Fruit fly (Drosophila melanogaster) whole organism, wandering third instar larva: ENCODE measurements around the gene CG7386.

Experiments
- Abd-B ChIP-seq: fragments of >200 bp; optimal IDR thresholded peaks from 2 replicates; lab custom pipeline; 2017; ENCODE audit warnings: missing biosample characterization, missing genetic modification characterization
- CG32264 ChIP-seq: fragments of 200-800 bp; sonication (Bioruptor generic); optimal IDR thresholded peaks from 2 replicates; lab custom pipeline; 2016; ENCODE audit warnings: missing biosample characterization, missing genetic modification characterization
- CG9705 ChIP-seq: fragments of 200-800 bp; sonication (Bioruptor generic); optimal IDR thresholded peaks from 2 replicates; lab custom pipeline; 2018; ENCODE audit warnings: missing biosample characterization, mild to moderate bottlenecking, missing genetic modification characterization
- CrebA ChIP-seq: fragments of 200-800 bp; sonication (Bioruptor generic); optimal IDR thresholded peaks from 2 replicates; lab custom pipeline; 2016; ENCODE audit warnings: missing biosample characterization, mild to moderate bottlenecking, missing genetic modification characterization, borderline replicate concordance
- Dfd ChIP-seq: fragments of >200 bp; optimal IDR thresholded peaks from 2 replicates; lab custom pipeline; 2017; ENCODE audit warnings: missing biosample characterization, missing genetic modification characterization
- Dif ChIP-seq: fragments of 200-275, 200-300 bp; sonication (Bioruptor generic); optimal IDR thresholded peaks from 2 replicates; lab custom pipeline; 2018; ENCODE audit warnings: missing biosample characterization, missing genetic modification characterization; ENCODE audit not compliant: partially characterized antibody
- GATAd ChIP-seq: sonication (Bioruptor generic); optimal IDR thresholded peaks from 2 replicates; lab custom pipeline; 2016; ENCODE audit warnings: missing biosample characterization, missing genetic modification characterization
- HLH106 ChIP-seq: fragments of 200-800 bp; optimal IDR thresholded peaks from 3 replicates; lab custom pipeline; 2019; ENCODE audit warnings: missing biosample characterization, mild to moderate bottlenecking, missing genetic modification characterization, moderate library complexity
- Hnf4 ChIP-seq: fragments of 200-800 bp; sonication (Bioruptor generic); optimal IDR thresholded peaks from 2 replicates; lab custom pipeline; 2016; ENCODE audit warnings: missing biosample characterization, mild to moderate bottlenecking, missing genetic modification characterization
- Hr78 ChIP-seq: fragments of >200 bp; optimal IDR thresholded peaks from 2 replicates; lab custom pipeline; 2017; ENCODE audit warnings: missing biosample characterization, missing genetic modification characterization
- Hr83 ChIP-seq: fragments of 200-300 bp; sonication (Bioruptor generic); optimal IDR thresholded peaks from 2 replicates; lab custom pipeline; 2016; ENCODE audit warnings: missing biosample characterization, mild to moderate bottlenecking, missing genetic modification characterization, moderate library complexity; ENCODE audit not compliant: poor library complexity, severe bottlenecking
- Jra ChIP-seq: sonication (Bioruptor generic); optimal IDR thresholded peaks from 2 replicates; lab custom pipeline; 2016; ENCODE audit warnings: missing biosample characterization, missing genetic modification characterization
- Mio ChIP-seq: sonication (Bioruptor generic); optimal IDR thresholded peaks from 2 replicates; lab custom pipeline; 2016; ENCODE audit warnings: missing biosample characterization, missing genetic modification characterization
- Myc ChIP-seq: fragments of >200 bp; optimal IDR thresholded peaks from 2 replicates; lab custom pipeline; 2017
- N ChIP-seq: fragments of >200 bp; optimal IDR thresholded peaks from 2 replicates; lab custom pipeline; 2018; ENCODE audit warnings: missing biosample characterization, missing external identifiers, missing genetic modification characterization
- OdsH ChIP-seq: fragments of 200-800 bp; sonication (Bioruptor generic); optimal IDR thresholded peaks from 2 replicates; lab custom pipeline; 2016; ENCODE audit warnings: missing biosample characterization, mild to moderate bottlenecking, missing genetic modification characterization
- Rel ChIP-seq, 2 experiments: fragments of 200-800 bp; sonication (Bioruptor generic) in 1 of 2; optimal IDR thresholded peaks; 2 replicates in 1 of 2; 3 replicates in 1 of 2; lab custom pipeline; 2016 to 2019; ENCODE audit warnings: mild to moderate bottlenecking in 2 of 2, missing biosample characterization in 2 of 2, missing genetic modification characterization in 2 of 2, moderate library complexity in 1 of 2
- Sp1 ChIP-seq: fragments of 200-800 bp; sonication (Bioruptor generic); optimal IDR thresholded peaks from 3 replicates; lab custom pipeline; 2019; ENCODE audit warnings: missing biosample characterization, mild to moderate bottlenecking, missing genetic modification characterization, moderate library complexity
- Vsx2 ChIP-seq: fragments of 200-300, 225-300 bp; sonication (Bioruptor generic); optimal IDR thresholded peaks from 2 replicates; lab custom pipeline; 2018; ENCODE audit warnings: missing biosample characterization, missing genetic modification characterization; ENCODE audit not compliant: partially characterized antibody
- br ChIP-seq: fragments of 200-800 bp; sonication (Bioruptor generic); optimal IDR thresholded peaks from 2 replicates; lab custom pipeline; 2016; ENCODE audit warnings: missing biosample characterization, missing genetic modification characterization
- brk ChIP-seq: fragments of 200-800 bp; sonication (Bioruptor generic); optimal IDR thresholded peaks from 2 replicates; lab custom pipeline; 2016; ENCODE audit warnings: missing biosample characterization, mild to moderate bottlenecking, missing genetic modification characterization
- dl ChIP-seq, 2 experiments: fragments of 175-275, 200-275 bp in 1 of 2; fragments of 200-275 bp in 1 of 2; sonication (Bioruptor generic); optimal IDR thresholded peaks; lab custom pipeline; 2018; ENCODE audit warnings: mild to moderate bottlenecking in 2 of 2, missing biosample characterization in 2 of 2, missing genetic modification characterization in 2 of 2, moderate library complexity in 2 of 2; ENCODE audit not compliant: partially characterized antibody in 2 of 2, insufficient read depth in 1 of 2
- dmrt93B ChIP-seq: fragments of 200-800 bp; sonication (Bioruptor generic); optimal IDR thresholded peaks from 2 replicates; lab custom pipeline; 2018; ENCODE audit warnings: missing biosample characterization, mild to moderate bottlenecking, missing genetic modification characterization
- dsf ChIP-seq: sonication (Bioruptor generic); optimal IDR thresholded peaks from 2 replicates; lab custom pipeline; 2016; ENCODE audit warnings: missing biosample characterization, missing genetic modification characterization, borderline replicate concordance
- ey ChIP-seq: fragments of 200-800 bp; sonication (Bioruptor generic); optimal IDR thresholded peaks from 2 replicates; lab custom pipeline; 2016; ENCODE audit warnings: missing biosample characterization, missing genetic modification characterization
- foxo ChIP-seq, 2 experiments: fragments of 200-800 bp; sonication (Bioruptor generic); optimal IDR thresholded peaks; 2 replicates in 1 of 2; 3 replicates in 1 of 2; lab custom pipeline; 2016 to 2017; ENCODE audit warnings: missing biosample characterization in 2 of 2, missing genetic modification characterization in 2 of 2
- fru ChIP-seq: fragments of 200-800 bp; sonication (Bioruptor generic); optimal IDR thresholded peaks from 3 replicates; lab custom pipeline; 2016; ENCODE audit warnings: missing biosample characterization, mild to moderate bottlenecking, missing genetic modification characterization
- h ChIP-seq: fragments of 200-800 bp; sonication (Bioruptor generic); optimal IDR thresholded peaks from 3 replicates; lab custom pipeline; 2016; ENCODE audit warnings: missing biosample characterization, mild to moderate bottlenecking, missing genetic modification characterization
- jim ChIP-seq: fragments of 175-275, 200-325 bp; sonication (Bioruptor generic); optimal IDR thresholded peaks from 2 replicates; lab custom pipeline; 2016; ENCODE audit warnings: missing biosample characterization, mild to moderate bottlenecking, missing genetic modification characterization
- lola ChIP-seq: fragments of >200 bp; optimal IDR thresholded peaks from 2 replicates; lab custom pipeline; 2017; ENCODE audit warnings: missing biosample characterization, missing genetic modification characterization
- pan ChIP-seq: fragments of >200 bp; optimal IDR thresholded peaks from 2 replicates; lab custom pipeline; 2017
- psq ChIP-seq: fragments of 200-800 bp; sonication (Bioruptor generic); optimal IDR thresholded peaks from 3 replicates; lab custom pipeline; 2017; ENCODE audit warnings: missing biosample characterization, mild to moderate bottlenecking, missing genetic modification characterization, moderate library complexity
- rgr ChIP-seq: fragments of 200-800 bp; sonication (Bioruptor generic); optimal IDR thresholded peaks from 3 replicates; lab custom pipeline; 2016; ENCODE audit warnings: missing biosample characterization, mild to moderate bottlenecking, missing genetic modification characterization
- sage ChIP-seq: fragments of 200-800 bp; sonication (Bioruptor generic); optimal IDR thresholded peaks from 2 replicates; lab custom pipeline; 2016; ENCODE audit warnings: missing biosample characterization, mild to moderate bottlenecking, missing genetic modification characterization
- sv ChIP-seq: fragments of 200-800 bp; sonication (Bioruptor generic); optimal IDR thresholded peaks from 3 replicates; lab custom pipeline; 2016; ENCODE audit warnings: missing biosample characterization, missing genetic modification characterization
- tai ChIP-seq: sonication (Bioruptor generic); optimal IDR thresholded peaks from 2 replicates; lab custom pipeline; 2016; ENCODE audit warnings: missing biosample characterization, missing genetic modification characterization
- usp ChIP-seq: fragments of >200 bp; optimal IDR thresholded peaks from 2 replicates; lab custom pipeline; 2017; ENCODE audit warnings: missing biosample characterization, missing genetic modification characterization
- woc ChIP-seq: sonication (Bioruptor generic); optimal IDR thresholded peaks from 2 replicates; lab custom pipeline; 2016; ENCODE audit warnings: missing biosample characterization, mild to moderate bottlenecking, missing genetic modification characterization

Gene CG7386

DNA sequence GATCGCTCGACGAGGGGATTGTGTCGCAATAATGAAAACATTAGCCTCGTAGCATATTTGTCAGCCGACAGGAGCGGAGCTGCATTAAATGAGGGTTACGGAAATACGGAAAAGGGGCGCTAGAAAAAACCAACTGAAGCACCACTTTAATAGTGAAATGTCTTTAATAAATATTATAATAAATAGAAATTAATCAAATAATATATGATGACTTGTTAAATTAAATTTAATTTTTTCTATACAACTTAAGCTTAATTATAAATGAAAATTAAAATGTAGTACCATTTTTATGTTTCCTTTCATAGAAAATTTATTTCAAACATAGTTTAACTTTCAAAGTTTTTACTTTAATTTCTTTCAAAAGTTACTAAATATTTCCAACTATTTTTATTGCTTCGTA, 27.5 kb upstream of the CG7386 start:
- TF ChIP-seq br (no peak), jim (GFP tag; lab: Kevin White, UChicago) (no peak), dsf (no peak), lola (GFP tag; lab: Kevin White, UChicago) (no peak), Jra (GFP tag; lab: Kevin White, UChicago) (no peak)

DNA sequence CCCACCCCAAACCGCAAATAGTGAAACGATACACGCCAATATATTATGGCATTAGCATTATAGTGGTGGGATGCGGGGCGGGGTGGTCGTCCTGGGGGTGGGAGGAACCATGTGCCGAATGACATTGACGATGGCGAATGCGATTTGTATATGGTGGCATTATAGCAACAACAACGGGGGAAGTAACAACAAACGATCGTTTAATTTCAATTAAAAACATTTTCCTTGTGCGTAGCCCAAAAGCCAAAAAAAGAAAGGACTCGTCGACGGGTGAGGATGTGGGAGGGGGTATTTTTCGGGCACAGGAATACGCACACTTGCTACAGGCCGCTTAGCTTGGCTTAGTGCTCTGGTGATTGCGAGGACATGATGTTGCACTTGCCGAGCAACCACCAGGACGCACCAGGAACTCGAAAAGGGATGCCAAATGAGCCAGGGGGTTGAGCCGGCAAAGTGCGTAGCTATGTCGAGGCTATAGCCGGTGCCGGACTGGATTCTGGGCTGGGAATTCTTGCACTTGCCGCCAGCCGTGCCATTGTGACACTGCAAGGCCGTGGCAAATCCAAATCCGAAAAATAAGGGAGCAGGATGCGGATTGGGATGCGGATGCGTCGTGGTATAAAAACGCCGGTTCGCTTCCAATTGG, 26.9 kb upstream of the CG7386 start, which contains the start of gene Prdm13:
TSS of gene Prdm13 (plus strand) at position 645 of the 646 bp plus-strand sequence.
- TF ChIP-seq CG9705 (no peak), HLH106 (no peak), Jra (GFP tag; lab: Kevin White, UChicago) (no peak), Hnf4 (GFP tag; lab: Kevin White, UChicago) (no peak), ey (GFP tag; lab: Kevin White, UChicago) (no peak), brk (GFP tag; lab: Kevin White, UChicago) (no peak), fru (no peak), dmrt93B (GFP tag; lab: Kevin White, UChicago) (no peak), rgr (GFP tag; lab: Kevin White, UChicago) (no peak), Rel (GFP tag; optimal IDR thresholded peaks at IDR 0.05; lab: Kevin White, UChicago) (no peak), Rel (tag; optimal IDR thresholded peaks at IDR 0.05; lab: Kevin White, UChicago) (no peak), OdsH (no peak), lola (GFP tag; lab: Kevin White, UChicago) (no peak), dl (GFP tag; optimal IDR thresholded peaks at IDR 0.05; lab: Kevin White, UChicago; ENCODE audit: insufficient read depth in 1 of 2, partially characterized antibody in 2 of 2) (no peak), foxo (GFP tag; optimal IDR thresholded peaks at IDR 0.05; lab: Kevin White, UChicago) (no peak), Hr78 (GFP tag; lab: Kevin White, UChicago) (no peak), CG32264 (no peak), Dfd (GFP tag; lab: Kevin White, UChicago) (no peak), sage (no peak), Dif (GFP tag; lab: Kevin White, UChicago) (no peak), Mio (GFP tag; lab: Kevin White, UChicago) (no peak)

DNA sequence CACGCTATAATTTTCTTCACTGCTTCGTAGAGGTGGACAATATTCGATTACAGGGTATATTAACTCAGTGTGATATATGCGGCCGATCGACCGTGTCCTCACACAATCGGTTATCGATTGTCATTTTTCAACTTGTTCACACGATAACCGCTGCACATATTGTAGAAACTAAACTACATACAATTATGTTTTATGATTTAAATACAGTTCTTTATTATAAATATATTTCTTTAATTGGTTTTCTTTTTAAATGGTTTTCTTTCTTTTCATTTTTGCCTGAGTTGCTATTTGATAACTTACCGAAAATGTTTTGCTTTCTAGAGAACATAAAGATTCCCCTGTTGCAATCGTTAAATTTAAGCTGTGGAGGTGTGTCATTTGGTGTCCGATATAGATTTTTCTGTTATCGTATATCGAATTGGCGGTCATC, 15.7 kb upstream of the CG7386 start, which contains the start of the genes fmt and CG7376:
TSS of gene fmt (minus strand) at position 55 of the 430 bp plus-strand sequence.
TSS of gene CG7376 (plus strand) at position 423 of the 430 bp plus-strand sequence.
- TF ChIP-seq ey (GFP tag; lab: Kevin White, UChicago) (no peak), sv (GFP tag; lab: Kevin White, UChicago) (peak; percentile 6), Abd-B (GFP tag; lab: Kevin White, UChicago) (no peak), OdsH (peak; percentile 37)

DNA sequence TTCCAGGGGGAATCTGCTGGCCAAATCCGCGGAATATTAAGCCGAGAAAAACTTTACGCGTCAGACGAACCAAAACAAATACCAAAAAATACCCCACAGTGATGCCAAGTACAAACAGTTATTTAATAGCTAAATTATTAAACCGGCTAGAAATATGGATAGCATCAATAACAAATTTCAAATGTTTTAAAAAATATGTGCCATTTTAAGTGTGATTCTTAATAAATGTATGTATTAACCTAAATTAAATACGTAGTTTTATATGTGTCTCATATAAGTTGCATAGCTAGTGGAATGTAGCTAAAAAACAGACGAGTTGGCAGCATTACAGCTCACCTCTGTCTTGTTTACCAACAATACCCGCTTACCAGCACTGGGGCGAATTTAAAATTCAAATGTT, 7.8 kb upstream of the CG7386 start, which contains the start of gene CG10274:
TSS of gene CG10274 (minus strand) at position 54 of the 400 bp plus-strand sequence.
- TF ChIP-seq Hnf4 (GFP tag; lab: Kevin White, UChicago), result no peak
- peak; percentile 43 for TF ChIP-seq GATAd (GFP tag; lab: Kevin White, UChicago)
- no peak for TF ChIP-seq jim (GFP tag; lab: Kevin White, UChicago)
- TF ChIP-seq sv (GFP tag; lab: Kevin White, UChicago), result peak; percentile 70
- no peak for TF ChIP-seq Vsx2 (GFP tag; lab: Kevin White, UChicago)
- TF ChIP-seq HLH106, result peak; percentile 86
- TF ChIP-seq Myc (lab: Kevin White, UChicago), result peak; percentile 99
- no peak for TF ChIP-seq Abd-B (GFP tag; lab: Kevin White, UChicago)
- TF ChIP-seq psq (GFP tag; lab: Kevin White, UChicago), result peak; percentile 64
- no peak for TF ChIP-seq Dfd (GFP tag; lab: Kevin White, UChicago)
- TF ChIP-seq h (GFP tag; lab: Kevin White, UChicago), result no peak
- TF ChIP-seq Dif (GFP tag; lab: Kevin White, UChicago), result no peak
- TF ChIP-seq CG32264, result no peak
- no peak for TF ChIP-seq lola (GFP tag; lab: Kevin White, UChicago)
- no peak for TF ChIP-seq Rel (GFP tag; optimal IDR thresholded peaks at IDR 0.05; lab: Kevin White, UChicago)
- no peak for TF ChIP-seq Rel (tag; optimal IDR thresholded peaks at IDR 0.05; lab: Kevin White, UChicago)
- TF ChIP-seq N, result no peak
- TF ChIP-seq tai (GFP tag; lab: Kevin White, UChicago), result no peak
- peak; percentile 94 for TF ChIP-seq woc (GFP tag; lab: Kevin White, UChicago)
- peak in 1 of 2 experiments; percentile 80 for TF ChIP-seq foxo (GFP tag; optimal IDR thresholded peaks at IDR 0.05; lab: Kevin White, UChicago)
- TF ChIP-seq Jra (GFP tag; lab: Kevin White, UChicago), result no peak
- TF ChIP-seq fru, result no peak
- no peak for TF ChIP-seq dsf
- TF ChIP-seq rgr (GFP tag; lab: Kevin White, UChicago), result no peak
- TF ChIP-seq dl (GFP tag; optimal IDR thresholded peaks at IDR 0.05; lab: Kevin White, UChicago; ENCODE audit: insufficient read depth in 1 of 2, partially characterized antibody in 2 of 2), result no peak
- TF ChIP-seq br, result no peak
- TF ChIP-seq Sp1, result no peak
- no peak for TF ChIP-seq Hr83 (GFP tag; lab: Kevin White, UChicago)
- no peak for TF ChIP-seq dmrt93B (GFP tag; lab: Kevin White, UChicago)
- no peak for TF ChIP-seq brk (GFP tag; lab: Kevin White, UChicago)
- no peak for TF ChIP-seq CrebA (GFP tag; lab: Kevin White, UChicago)
- TF ChIP-seq Mio (GFP tag; lab: Kevin White, UChicago), result no peak
- no peak for TF ChIP-seq usp (GFP tag; lab: Kevin White, UChicago)
- no peak for TF ChIP-seq pan (lab: Kevin White, UChicago)
- peak; percentile 78 for TF ChIP-seq CG9705
- peak; percentile 69 for TF ChIP-seq ey (GFP tag; lab: Kevin White, UChicago)
- no peak for TF ChIP-seq sage
- peak; percentile 67 for TF ChIP-seq OdsH
- TF ChIP-seq Hr78 (GFP tag; lab: Kevin White, UChicago), result no peak
